Fruit fly (Drosophila melanogaster): ENCODE measurements around the gene CAH9.

DNA sequence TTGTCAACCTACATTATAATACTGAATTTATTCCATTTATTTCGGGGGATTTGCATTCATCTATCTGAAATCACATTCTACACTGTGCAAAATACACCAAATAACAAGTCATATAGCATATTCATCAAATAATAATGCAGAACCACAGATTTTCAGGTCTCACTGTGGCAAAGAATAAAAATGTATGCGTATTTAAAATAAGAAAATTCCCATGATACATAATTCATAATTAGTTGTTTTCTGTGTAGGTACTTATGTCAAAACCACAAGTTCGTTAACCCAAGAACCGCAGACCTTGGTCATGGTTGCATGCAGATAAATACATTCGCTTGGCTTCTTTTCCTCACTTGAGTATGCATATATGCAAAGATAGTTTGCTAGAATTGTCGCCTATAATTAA is 13.7 kb downstream of the CAH9 start:
- TF ChIP-seq EcR (GFP tag; optimal IDR thresholded peaks at IDR 0.05) (no peak), usp (GFP tag; optimal IDR thresholded peaks at IDR 0.05) (no peak), pan (optimal IDR thresholded peaks at IDR 0.05) (no peak)
